Worm (Caenorhabditis elegans): ENCODE data around the gene F22F1.2.

DNA sequence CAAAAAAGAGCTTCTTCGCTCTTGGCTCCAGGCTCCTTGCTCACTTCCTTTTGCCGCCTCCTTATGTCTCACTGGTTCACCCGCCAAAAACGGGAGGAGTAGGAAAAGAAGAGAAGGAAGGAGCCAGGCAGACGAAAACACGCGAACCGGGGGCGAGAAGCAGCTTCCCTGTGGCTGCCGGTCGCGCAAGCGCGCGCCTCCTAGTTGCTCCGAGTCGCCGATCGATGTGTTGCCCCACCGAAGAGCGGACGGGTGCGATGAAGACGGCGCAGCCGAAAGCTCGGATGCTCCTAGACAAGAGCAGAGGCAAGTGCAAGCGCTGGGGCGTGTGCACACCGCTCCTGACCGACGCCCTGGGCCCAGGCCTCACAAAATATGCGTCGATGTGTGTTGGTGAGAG lies 13.0 kb upstream of the F22F1.2 start:
- TF ChIP-seq ceh-13 (GFP tag; optimal IDR thresholded peaks at IDR 0.05), result no peak
- TF ChIP-seq flt-1 (GFP tag; IDR thresholded peaks at IDR 0.05), result no peak
- no peak for TF ChIP-seq F13C5.2 (tag; optimal IDR thresholded peaks at IDR 0.05)
- TF ChIP-seq tbx-37 (GFP tag; conservative IDR thresholded peaks at IDR 0.05), result no peak
- TF ChIP-seq scrt-1 (GFP tag; IDR thresholded peaks at IDR 0.05), result no peak
- TF ChIP-seq ama-1 (optimal IDR thresholded peaks at IDR 0.05), result no peak
- TF ChIP-seq hnd-1 (tag; optimal IDR thresholded peaks at IDR 0.05), result no peak
- no peak for TF ChIP-seq tbx-11 (GFP tag; IDR thresholded peaks at IDR 0.05)
- TF ChIP-seq ceh-36 (tag; optimal IDR thresholded peaks at IDR 0.05), result no peak
- no peak for TF ChIP-seq hmbx-1 (tag; optimal IDR thresholded peaks at IDR 0.05)
